Worm (Caenorhabditis elegans): ENCODE results near the gene F01D5.3.

The F01D5.3 gene

DNA sequence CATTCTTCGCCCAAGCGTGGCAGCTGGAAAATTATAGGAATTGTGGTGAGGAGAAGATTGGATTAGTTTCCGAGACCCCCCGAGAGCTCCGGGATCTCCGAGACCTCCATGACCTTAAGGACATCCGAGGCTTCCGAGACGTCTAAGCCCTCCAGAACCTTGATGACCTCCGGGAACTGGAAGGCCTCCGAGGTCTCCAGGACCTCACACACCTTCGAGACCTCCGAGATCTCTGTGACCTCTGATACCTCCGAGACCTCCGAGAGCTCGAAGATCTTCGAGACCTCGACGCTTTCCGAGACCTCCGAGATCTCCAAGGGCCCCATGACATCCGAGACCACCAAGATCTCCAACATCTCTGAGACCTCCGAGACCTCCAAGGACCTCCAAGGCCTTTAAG lies 17.7 kb downstream of the F01D5.3 start:
- TF ChIP-seq elt-3 (tag; optimal IDR thresholded peaks at IDR 0.05) (no peak), bed-3 (GFP tag; optimal IDR thresholded peaks at IDR 0.05) (no peak), unc-39 (tag; optimal IDR thresholded peaks at IDR 0.05) (no peak), lin-32 (GFP tag; optimal IDR thresholded peaks at IDR 0.05) (no peak), snpc-4 (tag; optimal IDR thresholded peaks at IDR 0.05) (no peak)

DNA sequence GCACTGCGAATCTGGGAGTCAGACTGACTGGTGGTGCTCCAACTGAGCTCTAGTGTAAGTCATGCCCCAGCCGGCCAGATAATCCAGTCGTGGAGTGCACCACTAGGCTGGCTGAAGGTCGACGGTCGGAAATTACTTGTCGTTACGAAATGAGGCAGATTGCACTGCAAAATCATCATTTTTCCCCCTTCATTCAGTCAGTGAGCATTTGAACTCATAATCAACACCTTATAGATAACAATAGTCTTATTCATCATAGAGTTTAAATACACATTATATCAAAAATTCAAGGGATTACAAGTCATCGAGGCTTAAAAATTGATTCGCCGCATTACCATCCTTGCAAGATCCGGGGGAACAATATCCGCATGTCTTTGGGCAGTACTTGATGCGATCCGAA lies 18.1 kb downstream of the F01D5.3 start:
- no peak for TF ChIP-seq bed-3 (GFP tag; optimal IDR thresholded peaks at IDR 0.05)
- no peak for TF ChIP-seq nhr-237 (tag; optimal IDR thresholded peaks at IDR 0.05)
- no peak for TF ChIP-seq drap-1 (GFP tag; optimal IDR thresholded peaks at IDR 0.05)

- no peak for TF ChIP-seq ces-1 (GFP tag; optimal IDR thresholded peaks at IDR 0.05)
- TF ChIP-seq unc-120 (tag; optimal IDR thresholded peaks at IDR 0.05; ENCODE audit: poor library complexity, severe bottlenecking), result no peak
- TF ChIP-seq mep-1 (tag; optimal IDR thresholded peaks at IDR 0.05), result no peak
- no peak for TF ChIP-seq lin-32 (GFP tag; optimal IDR thresholded peaks at IDR 0.05)
- no peak for TF ChIP-seq ceh-43 (GFP tag; optimal IDR thresholded peaks at IDR 0.05)
- TF ChIP-seq cnd-1 (tag; optimal IDR thresholded peaks at IDR 0.05), result no peak
- no peak for TF ChIP-seq unc-62 (GFP tag; optimal IDR thresholded peaks at IDR 0.05)
- TF ChIP-seq unc-39 (tag; optimal IDR thresholded peaks at IDR 0.05), result no peak
- no peak for TF ChIP-seq sptf-1 (tag; optimal IDR thresholded peaks at IDR 0.05)
- no peak for TF ChIP-seq mls-2 (tag; optimal IDR thresholded peaks at IDR 0.05)
- TF ChIP-seq sem-2 (GFP tag; optimal IDR thresholded peaks at IDR 0.05), result no peak
- no peak for TF ChIP-seq mab-5 (tag; optimal IDR thresholded peaks at IDR 0.05)
- TF ChIP-seq zip-8 (tag; optimal IDR thresholded peaks at IDR 0.05), result no peak
- TF ChIP-seq bed-3 (GFP tag; optimal IDR thresholded peaks at IDR 0.05), result no peak
- TF ChIP-seq tbx-8 (GFP tag; optimal IDR thresholded peaks at IDR 0.05), result no peak
- no peak for TF ChIP-seq blmp-1 (tag; optimal IDR thresholded peaks at IDR 0.05)
- TF ChIP-seq M03D4.4 (tag; optimal IDR thresholded peaks at IDR 0.05), result no peak
- no peak for TF ChIP-seq nhr-76 (tag; optimal IDR thresholded peaks at IDR 0.05)
- no peak for TF ChIP-seq nhr-237 (tag; optimal IDR thresholded peaks at IDR 0.05)
Measured at ce11 chrII:13981097-13981496, 18.8 kb downstream of the F01D5.3 start, which contains the start of gene Y39G8B.9. Gene Y39G8B.9, plus strand, starts transcription at chrII:13981365.

DNA sequence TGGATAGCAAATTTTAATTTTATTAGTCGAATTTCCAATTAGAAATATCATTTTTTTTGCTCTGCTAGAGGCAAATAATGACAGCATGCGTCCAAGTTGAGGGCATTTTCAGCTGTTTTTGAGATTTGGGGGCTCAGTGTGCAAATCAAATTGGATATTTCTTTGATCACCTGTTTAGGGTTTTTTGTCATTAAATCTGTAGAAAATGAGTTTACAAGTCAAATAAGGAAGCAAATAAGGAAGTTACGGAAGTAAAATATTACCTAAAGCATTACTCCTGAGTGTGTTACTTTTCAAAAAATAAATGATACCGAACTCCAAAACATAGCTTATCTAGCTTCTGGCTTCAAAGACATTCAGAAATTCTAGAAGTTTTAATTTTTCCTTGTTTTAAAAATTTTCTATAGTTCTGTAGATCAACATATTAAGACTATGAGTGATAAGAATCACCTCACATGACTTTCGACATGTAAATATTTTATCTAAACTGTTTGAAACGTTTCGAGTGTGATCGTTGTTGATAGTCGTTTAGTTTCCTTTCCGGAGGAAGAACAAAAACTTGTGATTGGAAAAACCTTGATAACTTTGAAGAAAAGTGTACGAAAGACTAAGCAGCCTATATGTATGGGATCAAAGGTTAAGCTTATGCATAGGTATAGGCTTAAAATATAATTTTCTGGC lies 20.0 kb downstream of the F01D5.3 start, which contains the start of gene sre-48:
Gene sre-48 (minus strand): TSS at position 51 of the 681 bp plus-strand sequence.
- TF ChIP-seq lin-13 (tag; optimal IDR thresholded peaks at IDR 0.05) (no peak), lin-32 (GFP tag; optimal IDR thresholded peaks at IDR 0.05) (no peak), tbx-8 (GFP tag; optimal IDR thresholded peaks at IDR 0.05) (no peak), zip-8 (tag; optimal IDR thresholded peaks at IDR 0.05) (no peak), unc-39 (tag; optimal IDR thresholded peaks at IDR 0.05) (no peak), snpc-4 (tag; optimal IDR thresholded peaks at IDR 0.05) (no peak), nhr-2 (tag; optimal IDR thresholded peaks at IDR 0.05) (no peak), mep-1 (tag; optimal IDR thresholded peaks at IDR 0.05) (no peak), hlh-1 (tag; optimal IDR thresholded peaks at IDR 0.05) (no peak), pha-4 (tag; optimal IDR thresholded peaks at IDR 0.05) (no peak), nhr-76 (tag; optimal IDR thresholded peaks at IDR 0.05) (no peak), sptf-1 (tag; optimal IDR thresholded peaks at IDR 0.05) (no peak), drap-1 (GFP tag; optimal IDR thresholded peaks at IDR 0.05) (no peak), blmp-1 (tag; optimal IDR thresholded peaks at IDR 0.05) (no peak), ces-1 (GFP tag; optimal IDR thresholded peaks at IDR 0.05) (no peak), unc-62 (GFP tag; optimal IDR thresholded peaks at IDR 0.05) (no peak), cnd-1 (tag; optimal IDR thresholded peaks at IDR 0.05) (no peak)

- TF ChIP-seq pha-4 (tag; optimal IDR thresholded peaks at IDR 0.05), result no peak
- no peak for TF ChIP-seq M03D4.4 (tag; optimal IDR thresholded peaks at IDR 0.05)
- TF ChIP-seq mab-5 (tag; optimal IDR thresholded peaks at IDR 0.05), result no peak
- no peak for TF ChIP-seq nhr-28 (tag; optimal IDR thresholded peaks at IDR 0.05)
- no peak for TF ChIP-seq cnd-1 (tag; optimal IDR thresholded peaks at IDR 0.05)
- TF ChIP-seq drap-1 (GFP tag; optimal IDR thresholded peaks at IDR 0.05), result no peak
- TF ChIP-seq snpc-4 (tag; optimal IDR thresholded peaks at IDR 0.05), result no peak
- TF ChIP-seq ztf-11 (tag; optimal IDR thresholded peaks at IDR 0.05), result no peak
- no peak for TF ChIP-seq ham-2 (GFP tag; optimal IDR thresholded peaks at IDR 0.05)
- no peak for TF ChIP-seq elt-3 (tag; optimal IDR thresholded peaks at IDR 0.05)
- TF ChIP-seq bed-3 (GFP tag; optimal IDR thresholded peaks at IDR 0.05), result no peak
- no peak for TF ChIP-seq tbx-8 (GFP tag; optimal IDR thresholded peaks at IDR 0.05)
Measured at ce11 chrII:13977701-13978100, 22.2 kb downstream of the F01D5.3 start.
